Fruit fly (Drosophila melanogaster): ENCODE results near the gene Ir76a.

Ir76a gene

DNA sequence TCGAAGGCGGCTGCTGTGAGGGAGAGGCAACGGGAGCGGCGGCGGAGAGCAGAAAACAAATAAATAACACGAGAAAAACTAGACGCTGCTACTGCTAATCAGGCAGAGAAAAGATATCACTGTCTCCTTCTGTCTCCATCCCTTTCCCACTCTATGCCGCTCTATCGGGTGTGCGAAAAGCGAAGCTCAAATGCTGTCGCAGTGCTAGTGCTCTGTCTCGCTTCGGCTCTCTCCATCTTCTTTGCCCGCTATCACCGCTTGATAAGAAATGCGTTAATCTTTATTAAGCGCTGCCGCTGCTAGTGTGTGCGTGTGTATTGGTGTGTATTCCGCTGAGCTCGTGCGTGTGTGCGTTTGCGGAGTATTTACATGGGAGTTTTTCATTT lies 7.4 kb upstream of the Ir76a start (continued):
- peak; percentile 50; the same call in 2 of the 4 replicates for TF ChIP-seq Dll (GFP tag; IDR thresholded peaks at IDR 0.05; ENCODE audit: partially characterized antibody)
- TF ChIP-seq bowl (GFP tag; IDR thresholded peaks at IDR 0.05) = no peak
- TF ChIP-seq CG4854 (GFP tag; optimal IDR thresholded peaks at IDR 0.05) = no peak
- TF ChIP-seq Kr (GFP tag; optimal IDR thresholded peaks at IDR 0.05) = no peak
- no peak for TF ChIP-seq crc (GFP tag; optimal IDR thresholded peaks at IDR 0.05)
- TF ChIP-seq Xrp1 (GFP tag; IDR thresholded peaks at IDR 0.05) = no peak
- no peak for TF ChIP-seq danr (GFP tag; IDR thresholded peaks at IDR 0.05)
- TF ChIP-seq Sox102F (GFP tag; optimal IDR thresholded peaks at IDR 0.05) = no peak
- TF ChIP-seq mam (GFP tag; optimal IDR thresholded peaks at IDR 0.05) = no peak
- no peak for TF ChIP-seq jumu (GFP tag; optimal IDR thresholded peaks at IDR 0.05)
- no peak for TF ChIP-seq dmrt11E (tag; optimal IDR thresholded peaks at IDR 0.05)
- no peak for TF ChIP-seq CG5953 (GFP tag; IDR thresholded peaks at IDR 0.05)
- no peak for TF ChIP-seq Gug (GFP tag; IDR thresholded peaks at IDR 0.05)
- no peak for TF ChIP-seq CG10979 (tag; optimal IDR thresholded peaks at IDR 0.05)
- peak; percentile 10 for TF ChIP-seq pb (GFP tag; optimal IDR thresholded peaks at IDR 0.05)
- TF ChIP-seq CG9932 (GFP tag; IDR thresholded peaks at IDR 0.05) = peak; percentile 29; the same call in 1 of the 2 replicates
- no peak for TF ChIP-seq vfl (GFP tag; optimal IDR thresholded peaks at IDR 0.05)
- TF ChIP-seq Abd-B (GFP tag; optimal IDR thresholded peaks at IDR 0.05) = peak; percentile 35
- TF ChIP-seq CG16863 (GFP tag; optimal IDR thresholded peaks at IDR 0.05) = no peak
- TF ChIP-seq C15 (GFP tag; IDR thresholded peaks at IDR 0.05) = no peak
- TF ChIP-seq CG17359 (tag; optimal IDR thresholded peaks at IDR 0.05) = peak; percentile 7
- no peak for TF ChIP-seq CG12942 (GFP tag; optimal IDR thresholded peaks at IDR 0.05)
- TF ChIP-seq CG1529 (GFP tag; optimal IDR thresholded peaks at IDR 0.05) = no peak
- TF ChIP-seq CG34224 (GFP tag; IDR thresholded peaks at IDR 0.05; ENCODE audit: partially characterized antibody) = peak; percentile 58; the same call in 2 of the 3 replicates
- no peak for TF ChIP-seq Mes4 (GFP tag; optimal IDR thresholded peaks at IDR 0.05)
- no peak for TF ChIP-seq CG12104 (GFP tag; optimal IDR thresholded peaks at IDR 0.05)
- peak; percentile 92 for TF ChIP-seq cg (GFP tag; optimal IDR thresholded peaks at IDR 0.05)
- TF ChIP-seq D19B (GFP tag; optimal IDR thresholded peaks at IDR 0.05) = no peak
- TF ChIP-seq scrt (GFP tag; optimal IDR thresholded peaks at IDR 0.05) = peak; percentile 5
- no peak for TF ChIP-seq CG14014 (GFP tag; IDR thresholded peaks at IDR 0.05)
- TF ChIP-seq fd64A (GFP tag; optimal IDR thresholded peaks at IDR 0.05) = peak; percentile 17
- TF ChIP-seq bcd (GFP tag; optimal IDR thresholded peaks at IDR 0.05) = no peak
- TF ChIP-seq jing (GFP tag; optimal IDR thresholded peaks at IDR 0.05) = no peak
- TF ChIP-seq NfI (GFP tag; optimal IDR thresholded peaks at IDR 0.05) = peak; percentile 10
- no peak for TF ChIP-seq CG10654 (GFP tag; optimal IDR thresholded peaks at IDR 0.05)
- TF ChIP-seq CG17612 (GFP tag; IDR thresholded peaks at IDR 0.05) = no peak
- TF ChIP-seq Lim3 (GFP tag; IDR thresholded peaks at IDR 0.05) = no peak
- TF ChIP-seq Ets97D (GFP tag; optimal IDR thresholded peaks at IDR 0.05) = no peak
- no peak for TF ChIP-seq Camta (GFP tag; optimal IDR thresholded peaks at IDR 0.05)
- no peak for TF ChIP-seq CG4404 (GFP tag; IDR thresholded peaks at IDR 0.05)
- no peak for TF ChIP-seq Rfx (GFP tag; IDR thresholded peaks at IDR 0.05)
- TF ChIP-seq crol (GFP tag; IDR thresholded peaks at IDR 0.05) = peak; percentile 86
- no peak for TF ChIP-seq prd (optimal IDR thresholded peaks at IDR 0.05)
- TF ChIP-seq prd (GFP tag; IDR thresholded peaks at IDR 0.05) = no peak
- TF ChIP-seq Awh (GFP tag; IDR thresholded peaks at IDR 0.05) = no peak; the same call in 1 of the 2 replicates
- TF ChIP-seq abd-A (tag; optimal IDR thresholded peaks at IDR 0.05) = peak; percentile 95
- peak; percentile 19 for TF ChIP-seq CG17568 (GFP tag; optimal IDR thresholded peaks at IDR 0.05)
- TF ChIP-seq CG3065 (GFP tag; optimal IDR thresholded peaks at IDR 0.05) = no peak
- no peak for TF ChIP-seq dan (GFP tag; IDR thresholded peaks at IDR 0.05)
- no peak for TF ChIP-seq CoRest (tag; optimal IDR thresholded peaks at IDR 0.05)
- TF ChIP-seq HmgZ (tag; optimal IDR thresholded peaks at IDR 0.05) = peak; percentile 33
- no peak for TF ChIP-seq CG9215 (GFP tag; IDR thresholded peaks at IDR 0.05)
- TF ChIP-seq D19A (tag; optimal IDR thresholded peaks at IDR 0.05) = no peak
